Fruit fly (Drosophila melanogaster): ENCODE results near the gene CG14983.

CG14983 gene

DNA sequence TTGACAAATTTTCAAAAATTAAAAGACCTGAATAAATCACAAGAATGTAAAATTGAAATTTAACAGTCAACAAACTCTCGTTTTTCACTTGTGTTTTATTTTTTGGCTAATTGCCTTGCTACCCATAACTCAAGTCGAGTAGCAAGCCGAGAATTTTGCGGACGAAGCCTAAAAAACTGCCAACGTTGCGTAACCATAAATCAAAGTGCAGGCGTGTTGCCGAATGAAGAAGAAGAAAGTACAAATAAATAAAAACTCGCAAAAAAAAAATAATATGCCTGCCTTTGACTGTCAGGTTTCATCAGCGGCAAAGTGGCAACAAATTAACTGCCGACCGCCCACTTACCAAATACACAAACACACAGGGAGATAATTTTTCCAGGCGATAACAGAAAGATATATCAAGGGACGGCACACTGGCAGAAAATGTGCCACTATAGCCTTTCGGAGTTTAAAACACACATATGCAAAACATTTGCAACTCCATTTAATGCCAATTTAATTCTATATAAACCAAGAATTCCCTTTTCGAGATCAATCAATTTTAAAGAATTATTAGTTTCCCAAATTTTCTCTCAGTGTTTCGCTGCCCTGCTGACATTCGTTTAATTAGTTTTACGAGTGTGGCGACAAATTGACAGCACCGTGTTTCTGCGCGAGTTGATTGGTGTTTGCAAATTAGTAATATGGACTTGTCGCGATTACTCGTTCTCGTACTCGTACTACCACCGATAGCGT, 20.7 kb downstream of the CG14983 start:
- no peak for TF ChIP-seq CG8478 (optimal IDR thresholded peaks at IDR 0.05)
- no peak for TF ChIP-seq CTCF (optimal IDR thresholded peaks at IDR 0.05)

DNA sequence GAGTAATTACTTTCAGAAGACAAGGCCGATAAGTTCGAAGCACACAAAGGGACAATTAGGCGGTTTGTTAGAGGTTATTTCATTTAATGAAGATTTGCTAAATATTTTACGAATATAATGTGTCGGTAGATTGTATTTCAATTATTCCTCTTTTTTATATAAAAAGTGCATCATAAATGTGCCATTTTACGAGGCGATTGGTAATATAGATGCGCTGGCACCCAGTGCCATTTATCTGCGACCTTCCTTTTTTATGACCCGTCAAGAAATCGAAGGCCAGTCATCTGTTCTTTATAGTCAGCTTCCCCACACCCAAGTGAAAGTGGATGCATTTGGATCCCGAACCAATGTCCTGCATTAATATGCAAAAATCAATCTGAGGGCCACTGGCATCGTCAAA, 21.6 kb downstream of the CG14983 start:
- TF ChIP-seq CG8478 (optimal IDR thresholded peaks at IDR 0.05) (no peak), CTCF (optimal IDR thresholded peaks at IDR 0.05) (no peak)

DNA sequence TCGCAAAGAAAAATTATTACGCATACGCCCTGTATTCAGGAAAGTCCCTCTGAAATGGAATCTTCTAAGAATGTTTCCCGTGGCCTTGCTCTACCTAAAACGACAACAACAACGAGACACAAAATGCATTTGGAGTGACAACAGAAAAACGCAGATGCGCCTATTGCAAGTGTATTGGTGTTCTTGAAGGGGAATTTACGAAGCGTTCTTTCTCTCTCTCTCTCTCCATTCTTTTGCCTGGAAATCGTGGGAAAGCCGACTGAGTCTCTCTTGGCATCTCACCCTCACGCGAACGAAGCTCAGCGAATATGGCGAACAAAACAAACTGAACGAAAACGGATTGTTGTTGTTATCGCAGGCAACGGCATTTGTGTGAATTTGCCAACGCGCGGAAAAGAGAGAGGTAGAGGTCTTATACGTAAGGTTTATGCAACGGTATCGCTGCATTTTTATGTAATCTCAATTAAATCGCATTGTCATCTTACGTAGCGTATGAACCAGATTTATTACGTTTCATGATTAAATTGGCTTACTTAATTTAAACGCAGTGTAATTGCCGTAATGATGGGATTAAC, 22.8 kb downstream of the CG14983 start:
- TF ChIP-seq CG8478 (optimal IDR thresholded peaks at IDR 0.05) = no peak
- TF ChIP-seq CTCF (optimal IDR thresholded peaks at IDR 0.05) = no peak

DNA sequence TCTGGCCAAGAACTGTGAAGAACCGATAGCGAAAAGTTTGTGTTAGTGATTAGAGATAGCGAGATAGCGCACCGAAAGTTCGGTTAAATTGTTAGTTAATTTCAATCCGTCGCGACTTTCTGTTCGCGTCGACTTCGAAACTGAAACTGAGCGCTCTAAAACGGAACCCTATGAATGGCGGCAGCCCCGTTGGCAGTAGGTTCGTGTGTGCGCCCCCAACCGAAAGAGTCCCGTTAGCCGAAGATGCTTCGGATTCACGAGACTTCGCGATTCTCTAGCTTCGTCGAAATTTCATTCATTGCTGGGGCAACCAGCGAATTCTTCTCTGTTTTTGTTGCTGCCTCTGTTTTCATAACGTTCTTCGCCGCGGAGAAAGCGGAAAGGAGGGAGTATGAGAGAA, 23.6 kb downstream of the CG14983 start:
- no peak for TF ChIP-seq CTCF (optimal IDR thresholded peaks at IDR 0.05)
- no peak for TF ChIP-seq CG8478 (optimal IDR thresholded peaks at IDR 0.05)

DNA sequence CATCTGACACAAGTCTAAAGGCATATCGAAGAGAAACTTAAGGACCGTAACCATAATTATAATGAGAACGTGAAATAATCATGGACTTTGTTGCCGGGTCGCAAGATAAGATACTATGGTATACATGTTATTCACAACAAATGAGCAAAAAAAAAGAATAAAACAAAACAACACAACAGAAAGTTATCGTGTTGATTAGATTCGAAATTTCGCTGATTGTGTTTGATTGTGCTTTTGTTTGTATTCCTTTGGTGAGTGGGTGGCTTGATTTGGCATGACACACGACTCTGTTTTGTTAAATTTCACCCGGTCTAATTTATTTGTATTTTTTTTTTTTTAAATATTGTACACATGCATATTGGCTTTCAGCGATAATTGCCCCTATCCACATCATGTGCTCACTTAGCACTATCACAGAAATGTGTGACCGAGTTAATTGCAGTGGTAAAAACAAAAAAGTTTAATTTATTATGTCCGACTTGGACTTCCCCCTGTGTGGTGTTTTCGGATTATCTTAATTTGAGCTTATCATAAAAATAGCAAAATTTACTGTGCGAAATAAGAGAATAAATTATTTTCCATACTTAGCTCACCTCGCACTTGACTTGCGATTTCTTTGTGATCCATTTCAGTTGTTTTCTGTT, 25.4 kb downstream of the CG14983 start:
- no peak for TF ChIP-seq CG8478 (optimal IDR thresholded peaks at IDR 0.05)
- no peak for TF ChIP-seq CTCF (optimal IDR thresholded peaks at IDR 0.05)

DNA sequence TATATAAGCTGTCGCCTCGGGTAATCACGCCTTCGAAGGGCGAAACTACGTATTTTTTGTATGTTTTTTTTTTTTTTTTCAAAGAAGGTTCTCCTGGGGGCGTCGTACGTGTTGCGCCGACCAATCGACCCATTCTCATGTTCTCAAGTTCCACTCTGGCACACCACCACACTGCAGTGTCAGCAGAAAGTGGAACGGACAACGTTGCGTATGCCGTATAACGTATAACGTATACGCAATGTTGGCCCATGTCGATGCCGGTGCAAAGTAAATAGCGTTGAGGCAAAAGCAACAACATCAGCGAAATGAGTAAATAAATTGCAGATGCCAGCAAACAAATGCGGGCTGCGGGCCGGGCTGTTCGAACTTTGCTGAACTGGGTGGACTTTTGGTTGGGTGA, 37.0 kb downstream of the CG14983 start:
- TF ChIP-seq CG8478 (optimal IDR thresholded peaks at IDR 0.05) = no peak
- no peak for TF ChIP-seq CTCF (optimal IDR thresholded peaks at IDR 0.05)

DNA sequence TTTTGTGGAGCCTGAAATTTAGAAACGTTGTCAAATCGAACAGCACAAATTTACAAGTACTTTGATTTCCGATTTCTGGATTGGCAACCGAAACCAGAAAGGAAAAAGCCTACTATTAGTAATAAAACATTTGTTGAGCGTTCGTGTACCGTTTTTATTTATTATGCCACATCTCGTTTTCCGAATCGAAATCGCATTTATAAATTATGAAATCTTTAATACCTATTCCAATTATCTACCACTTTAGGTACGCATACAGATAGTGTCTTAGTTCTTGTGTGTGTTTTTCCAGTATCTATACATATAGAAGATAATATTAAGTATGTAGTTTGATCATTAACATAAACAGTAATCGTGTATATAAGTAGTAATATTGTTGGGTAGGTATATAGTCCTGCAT, 39.3 kb downstream of the CG14983 start, which contains the start of gene mge:
mge (minus strand) TSS at position 101 of the 400 bp plus-strand sequence.
- TF ChIP-seq CTCF (optimal IDR thresholded peaks at IDR 0.05) (no peak), CG8478 (optimal IDR thresholded peaks at IDR 0.05) (no peak)

DNA sequence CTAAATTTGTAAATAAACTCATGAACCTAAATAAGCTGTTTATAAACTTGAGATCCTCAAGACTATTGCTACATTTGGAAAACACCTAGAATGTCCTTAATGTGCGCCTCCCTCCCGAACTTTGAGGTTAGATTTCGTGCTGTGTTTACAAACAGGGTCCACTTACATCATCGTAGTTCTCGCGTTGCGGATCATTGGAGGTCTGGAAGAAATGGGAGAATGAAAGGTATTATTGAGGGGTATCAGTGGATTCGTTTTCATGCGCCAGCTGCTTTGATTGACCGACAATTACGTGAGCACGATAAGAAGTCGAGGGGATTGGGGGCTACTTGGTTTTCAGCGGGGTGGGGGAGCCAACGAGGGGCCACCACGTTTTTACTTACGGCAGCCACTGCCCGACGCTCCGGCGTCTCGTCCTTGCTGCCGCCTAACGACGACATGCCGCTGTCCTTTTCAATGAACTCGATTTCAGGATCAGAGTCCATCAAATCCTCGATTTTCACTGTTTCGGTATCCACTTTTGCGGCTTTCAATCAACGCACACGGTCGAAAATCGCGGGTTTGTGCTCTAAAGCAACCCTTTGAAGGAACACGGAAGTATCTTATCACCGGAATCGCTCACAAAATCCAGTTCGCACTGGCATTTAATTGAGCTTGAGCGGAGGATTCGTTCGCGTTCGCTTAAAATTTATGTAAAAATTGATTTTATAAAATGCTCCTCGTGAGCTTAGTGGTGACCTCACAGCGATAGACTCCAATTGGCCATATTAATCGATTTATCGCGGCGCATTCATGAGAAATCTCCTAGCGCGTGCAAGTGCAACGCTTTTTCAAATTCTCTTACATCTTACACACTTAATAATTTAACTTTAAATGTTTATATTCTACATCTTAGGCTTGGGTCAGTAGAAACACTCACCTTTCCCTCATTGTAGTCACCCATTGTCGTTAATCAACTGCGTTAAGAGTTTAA, 40.0 kb downstream of the CG14983 start:
- no peak for TF ChIP-seq CTCF (optimal IDR thresholded peaks at IDR 0.05)
- no peak for TF ChIP-seq CG8478 (optimal IDR thresholded peaks at IDR 0.05)

DNA sequence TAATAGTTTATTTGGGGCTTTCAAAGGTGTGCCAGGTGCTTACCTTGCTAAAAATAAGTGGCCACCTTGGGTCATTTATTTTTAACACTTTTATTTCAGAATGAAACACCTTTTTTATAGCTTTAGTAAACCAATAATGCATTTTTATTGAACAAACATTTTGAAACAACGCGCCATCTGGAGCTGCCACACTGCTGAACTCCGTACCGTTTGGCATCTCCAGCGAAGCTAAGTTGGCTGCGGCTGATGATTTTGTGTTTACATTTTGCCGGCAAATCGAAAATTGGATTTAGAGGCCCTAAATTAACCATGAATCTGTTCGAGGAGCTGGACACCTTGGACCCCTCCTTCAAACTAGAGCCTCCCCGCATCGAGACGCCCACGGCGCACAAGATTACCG, 44.0 kb downstream of the CG14983 start, which contains the start of gene ida:
ida (plus strand) TSS at position 234 of the 400 bp plus-strand sequence.
- TF ChIP-seq CG8478 (optimal IDR thresholded peaks at IDR 0.05) = no peak
- peak in 1 of 2 experiments; percentile 27 for TF ChIP-seq CTCF (optimal IDR thresholded peaks at IDR 0.05)

DNA sequence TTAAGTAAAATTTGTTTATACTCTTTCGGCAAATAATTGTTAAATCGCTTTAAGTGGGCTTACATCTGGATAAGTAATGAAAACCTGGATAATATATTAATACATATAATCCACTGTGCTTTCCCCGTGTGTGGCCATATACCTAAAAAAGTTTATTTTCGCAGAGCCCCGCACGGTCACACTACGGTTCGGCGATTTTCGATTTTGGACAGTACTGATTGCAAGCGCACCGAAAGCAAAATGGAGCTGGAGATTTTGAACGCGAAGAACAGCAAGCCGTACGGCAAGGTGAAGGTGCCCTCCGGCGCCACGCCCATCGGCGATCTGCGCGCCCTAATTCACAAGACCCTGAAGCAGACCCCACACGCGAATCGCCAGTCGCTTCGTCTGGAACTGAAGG, 45.8 kb downstream of the CG14983 start, which contains the start of gene Sc2:
Sc2 (plus strand) TSS at position 192 of the 400 bp plus-strand sequence.
- TF ChIP-seq CG8478 (optimal IDR thresholded peaks at IDR 0.05) = no peak
- TF ChIP-seq CTCF (optimal IDR thresholded peaks at IDR 0.05) = no peak

DNA sequence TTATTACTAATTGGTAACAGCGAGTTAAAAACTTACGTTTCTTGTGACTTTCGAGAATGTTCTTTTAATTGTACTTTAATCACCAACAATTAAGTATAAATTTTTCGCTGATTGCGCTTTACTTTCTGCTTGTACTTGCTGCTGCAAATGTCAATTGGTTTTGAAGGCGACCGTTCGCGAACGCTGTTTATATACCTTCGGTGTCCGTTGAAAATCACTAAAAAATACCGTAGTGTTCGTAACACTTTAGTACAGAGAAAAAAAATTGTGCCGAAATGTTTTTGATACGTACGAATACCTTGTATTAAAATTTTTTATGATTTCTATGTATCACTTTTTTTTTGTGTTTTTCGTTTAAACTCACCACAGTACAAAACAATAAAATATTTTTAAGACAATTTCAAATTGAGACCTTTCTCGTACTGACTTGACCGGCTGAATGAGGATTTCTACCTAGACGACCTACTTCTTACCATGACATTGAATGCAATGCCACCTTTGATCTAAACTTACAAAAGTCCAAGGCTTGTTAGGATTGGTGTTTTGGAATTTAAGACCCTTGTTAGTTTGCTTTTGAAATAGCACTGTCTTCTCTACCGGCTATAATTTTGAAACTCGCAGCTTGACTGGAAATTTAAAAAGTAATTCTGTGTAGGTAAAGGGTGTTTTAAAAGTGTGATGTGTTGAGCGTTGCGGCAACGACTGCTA, 46.5 kb downstream of the CG14983 start, which contains the start of gene Ubi-p63E:
Ubi-p63E (minus strand) TSS at position 694 of the 708 bp plus-strand sequence.
- TF ChIP-seq CTCF (optimal IDR thresholded peaks at IDR 0.05) = no peak
- TF ChIP-seq CG8478 (optimal IDR thresholded peaks at IDR 0.05) = no peak

DNA sequence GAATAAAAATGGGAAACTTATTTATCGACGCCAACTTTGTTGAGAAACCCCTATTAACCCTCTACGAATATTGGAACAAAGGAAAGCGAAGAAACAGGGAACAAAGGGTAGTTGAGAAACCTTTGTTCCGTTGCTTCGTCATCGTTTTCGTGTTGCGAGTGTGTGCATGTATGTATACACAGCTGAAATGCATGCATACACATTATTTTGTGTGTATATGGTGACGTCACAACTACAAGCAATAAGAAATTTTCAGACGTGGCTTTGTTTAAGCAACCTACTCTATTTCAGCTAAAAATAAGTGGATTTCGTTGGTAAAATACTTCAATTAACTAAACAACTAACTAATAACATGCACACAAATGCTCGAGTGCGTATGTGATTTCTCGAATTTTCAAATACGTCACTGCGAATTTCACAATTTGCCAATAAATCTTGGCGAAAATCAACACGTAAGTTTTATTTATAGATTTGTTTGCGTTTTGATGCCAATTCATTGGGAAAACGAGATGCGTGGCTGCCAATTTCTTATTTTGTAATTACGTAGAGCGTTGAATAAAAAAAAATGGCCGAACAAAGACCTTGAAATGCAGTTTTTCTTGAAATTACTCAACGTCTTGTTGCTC, 47.1 kb downstream of the CG14983 start:
- TF ChIP-seq CTCF (optimal IDR thresholded peaks at IDR 0.05) (no peak), CG8478 (optimal IDR thresholded peaks at IDR 0.05) (no peak)

DNA sequence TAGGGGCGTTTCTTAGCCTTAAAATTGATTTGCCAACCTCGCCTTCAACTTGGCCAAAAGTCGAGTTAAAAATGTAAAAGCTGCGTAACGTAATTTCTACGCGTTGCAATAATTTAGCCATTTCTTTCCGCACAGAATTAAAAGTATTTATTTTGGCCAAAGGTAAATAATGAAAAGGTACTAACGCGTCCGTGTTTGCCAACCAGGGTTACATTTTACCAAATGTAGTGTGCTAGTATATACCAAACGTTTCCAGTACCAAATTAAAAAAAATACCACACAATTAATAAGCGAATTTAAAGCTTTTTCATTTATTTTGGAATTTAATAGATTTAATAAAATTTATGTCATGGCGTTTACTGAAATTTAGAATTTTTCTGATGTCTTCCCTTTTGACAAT, 50.1 kb downstream of the CG14983 start, which contains the start of gene Ccz1:
Ccz1 (minus strand) TSS at position 179 of the 400 bp plus-strand sequence.
- TF ChIP-seq CTCF (optimal IDR thresholded peaks at IDR 0.05) = no peak
- TF ChIP-seq CG8478 (optimal IDR thresholded peaks at IDR 0.05) = no peak
